Worm (Caenorhabditis elegans) whole organism, mixed stage, embryonic: Measurements from ENCODE around the gene Y44A6B.3.

Source experiments
- elt-3 ChIP-seq: fragments of 150-350 bp; optimal IDR thresholded peaks from 2 replicates; lab custom pipeline; 2014; ENCODE audit warnings: missing biosample characterization, missing genetic modification characterization
- mep-1 ChIP-seq: fragments of 150-350 bp; optimal IDR thresholded peaks from 2 replicates; lab custom pipeline; 2017; ENCODE audit warnings: missing biosample characterization, missing genetic modification reagents, missing genetic modification characterization, inconsistent platforms
- nhr-237 ChIP-seq: fragments of 150-350 bp; optimal IDR thresholded peaks from 2 replicates; lab custom pipeline; 2014; ENCODE audit warnings: missing biosample characterization, missing genetic modification characterization
- nhr-28 ChIP-seq: fragments of 150-350 bp; optimal IDR thresholded peaks from 2 replicates; lab custom pipeline; 2014; ENCODE audit warnings: missing biosample characterization, missing genetic modification characterization
- nhr-76 ChIP-seq: sonication (generic microtip); optimal IDR thresholded peaks from 2 replicates; lab custom pipeline; 2017; ENCODE audit warnings: missing biosample characterization, missing genetic modification characterization
- snpc-4 ChIP-seq: fragments of 150-350 bp; optimal IDR thresholded peaks from 2 replicates; lab custom pipeline; 2014; ENCODE audit warnings: missing biosample characterization, missing genetic modification characterization
- unc-62 ChIP-seq: fragments of 150-350 bp; optimal IDR thresholded peaks from 2 replicates; lab custom pipeline; 2014; ENCODE audit warnings: missing biosample characterization, missing genetic modification reagents, missing genetic modification characterization

DNA sequence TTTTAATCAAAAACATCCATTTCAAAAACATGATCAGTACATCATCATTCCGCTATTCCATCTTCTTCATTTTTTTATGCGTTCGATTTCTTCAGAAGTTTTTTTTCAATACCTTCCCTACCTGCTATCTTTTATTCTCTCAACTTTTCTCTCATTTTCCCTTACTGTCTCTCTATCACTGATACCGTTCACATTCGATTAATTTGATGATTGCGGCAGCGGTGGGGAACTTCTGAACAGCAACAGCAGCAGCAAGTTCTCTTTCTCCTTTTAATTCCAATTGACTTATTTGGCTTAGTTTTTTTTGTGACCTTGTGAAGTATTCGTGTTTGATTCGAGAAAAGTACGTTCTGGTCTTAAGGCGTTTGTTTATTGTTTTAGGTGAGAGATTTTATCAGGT lies 10.6 kb upstream of the Y44A6B.3 start:
- no peak for TF ChIP-seq unc-62 (GFP tag; lab: Kevin White, UChicago)
- no peak for TF ChIP-seq mep-1
- TF ChIP-seq elt-3 (tag; lab: Kevin White, UChicago), result no peak
- no peak for TF ChIP-seq nhr-28 (tag; lab: Kevin White, UChicago)
- TF ChIP-seq nhr-76, result no peak
- no peak for TF ChIP-seq snpc-4 (tag; lab: Kevin White, UChicago)
- TF ChIP-seq nhr-237 (tag; lab: Kevin White, UChicago), result no peak
